Fruit fly (Drosophila melanogaster): Measurements from ENCODE around the gene CG4598.

The CG4598 gene

DNA sequence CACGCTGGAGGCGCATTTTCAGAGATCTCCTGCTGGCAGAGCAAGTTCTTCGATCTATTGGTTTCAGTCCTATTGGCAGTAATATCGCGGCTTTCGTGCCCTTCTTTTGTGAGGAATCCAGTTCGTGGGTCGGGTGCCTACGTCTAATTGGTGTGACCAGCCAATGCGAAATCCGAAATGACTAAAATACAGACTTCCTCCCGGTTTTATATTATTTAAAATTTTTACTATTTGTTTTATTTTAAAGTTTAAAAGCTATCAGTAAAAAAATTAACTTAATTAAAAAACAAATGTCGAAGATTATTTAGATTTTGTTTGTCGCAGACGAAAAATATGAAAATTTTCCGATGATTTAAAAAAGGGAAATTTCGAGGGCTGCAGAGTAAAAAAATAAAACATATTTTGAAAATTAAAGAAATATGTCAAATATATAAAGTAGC is 45.2 kb downstream of the CG4598 start, which contains the start of gene CG5850 (continued):
- TF ChIP-seq CG4730 (GFP tag; IDR thresholded peaks at IDR 0.05) = no peak
- no peak for TF ChIP-seq Hey (tag; optimal IDR thresholded peaks at IDR 0.05)
- TF ChIP-seq CG11093 (GFP tag; IDR thresholded peaks at IDR 0.05) = no peak
- no peak for TF ChIP-seq CG9609 (GFP tag; optimal IDR thresholded peaks at IDR 0.05)
- no peak for TF ChIP-seq CG7745 (tag; optimal IDR thresholded peaks at IDR 0.05)
- no peak for TF ChIP-seq CG1792 (GFP tag; optimal IDR thresholded peaks at IDR 0.05)
- peak; percentile 4 for TF ChIP-seq CG8388 (GFP tag; optimal IDR thresholded peaks at IDR 0.05)
- TF ChIP-seq al (GFP tag; IDR thresholded peaks at IDR 0.05) = no peak
- TF ChIP-seq CG4617 (GFP tag; optimal IDR thresholded peaks at IDR 0.05; ENCODE audit: borderline replicate concordance) = peak; percentile 60
- no peak for TF ChIP-seq Dip3 (GFP tag; optimal IDR thresholded peaks at IDR 0.05)
- TF ChIP-seq trem (tag; optimal IDR thresholded peaks at IDR 0.05) = peak; percentile 56

DNA sequence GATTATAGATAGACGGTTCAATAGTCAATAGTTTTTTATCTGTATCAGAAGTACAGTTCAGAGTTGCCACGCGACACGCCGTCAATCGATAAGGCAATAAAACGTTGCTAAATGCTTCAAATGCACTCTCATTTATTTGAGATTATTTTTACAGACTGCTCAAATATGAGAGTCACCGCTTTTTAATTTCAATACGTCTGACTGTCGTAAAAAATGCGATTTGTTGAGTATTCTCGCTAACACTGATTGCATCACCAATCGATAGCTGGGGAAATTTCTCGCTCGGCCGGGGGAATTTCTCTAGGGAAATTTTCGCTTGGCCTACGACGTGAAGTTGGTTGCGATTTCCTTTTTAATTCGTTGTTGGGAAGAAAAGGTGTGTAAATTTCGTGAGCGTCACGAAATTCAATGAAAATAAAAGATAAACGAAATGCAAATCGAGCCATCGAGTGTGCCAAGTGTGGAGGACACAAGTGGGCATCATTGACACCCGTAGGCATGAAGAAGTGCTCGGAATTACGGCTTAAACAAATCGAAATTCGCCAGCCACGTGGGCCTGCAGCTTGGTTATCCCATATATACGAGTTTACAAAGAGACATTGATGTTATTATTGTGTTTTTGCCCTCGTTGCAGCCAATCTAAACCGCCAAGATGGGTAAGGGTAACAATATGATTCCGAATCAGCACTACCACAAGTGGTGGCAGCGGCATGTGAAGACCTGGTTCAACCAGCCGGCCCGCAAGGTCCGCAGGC is 48.7 kb downstream of the CG4598 start, which contains the start of the genes Dref and RpL13:
Dref (minus strand) TSS at position 247 of the 755 bp plus-strand sequence.
RpL13 (plus strand) TSS at position 331 of the 755 bp plus-strand sequence.
- peak; percentile 72 for TF ChIP-seq CG9609 (GFP tag; optimal IDR thresholded peaks at IDR 0.05)
- no peak for TF ChIP-seq sc (optimal IDR thresholded peaks at IDR 0.05)
- TF ChIP-seq sc (GFP tag; optimal IDR thresholded peaks at IDR 0.05) = peak; percentile 74
- peak; percentile 69 for TF ChIP-seq CG12155 (GFP tag; optimal IDR thresholded peaks at IDR 0.05)
- peak; percentile 59; the same call in 1 of the 2 replicates for TF ChIP-seq lmd (GFP tag; IDR thresholded peaks at IDR 0.05)
- peak; percentile 83 for TF ChIP-seq CG5180 (GFP tag; optimal IDR thresholded peaks at IDR 0.05)
- TF ChIP-seq gem (tag; optimal IDR thresholded peaks at IDR 0.05) = peak; percentile 73
- TF ChIP-seq CG7745 (tag; optimal IDR thresholded peaks at IDR 0.05) = peak; percentile 81
- peak; percentile 91 for TF ChIP-seq wek (GFP tag; optimal IDR thresholded peaks at IDR 0.05)
- TF ChIP-seq CG6654 (GFP tag; optimal IDR thresholded peaks at IDR 0.05) = peak; percentile 64
- peak; percentile 84 for TF ChIP-seq Atf6 (GFP tag; IDR thresholded peaks at IDR 0.05)
- TF ChIP-seq Mad (GFP tag; optimal IDR thresholded peaks at IDR 0.05) = peak; percentile 87
- TF ChIP-seq CG4282 (GFP tag; optimal IDR thresholded peaks at IDR 0.05) = peak; percentile 83
- TF ChIP-seq Dip2 (GFP tag; IDR thresholded peaks at IDR 0.05) = no peak
- peak; percentile 75 for TF ChIP-seq CG11247 (GFP tag; IDR thresholded peaks at IDR 0.05)
- peak; percentile 44; the same call in 1 of the 2 replicates for TF ChIP-seq CG6689 (GFP tag; IDR thresholded peaks at IDR 0.05)
- TF ChIP-seq tio (GFP tag; optimal IDR thresholded peaks at IDR 0.05) = no peak
- TF ChIP-seq MESR4 (GFP tag; optimal IDR thresholded peaks at IDR 0.05) = peak; percentile 98
- TF ChIP-seq ssp (GFP tag; IDR thresholded peaks at IDR 0.05) = peak; percentile 49; the same call in 1 of the 2 replicates
- peak; percentile 77 for TF ChIP-seq CG3995 (GFP tag; optimal IDR thresholded peaks at IDR 0.05)
- TF ChIP-seq Sry-δ (GFP tag; optimal IDR thresholded peaks at IDR 0.05) = peak; percentile 92
- peak; percentile 69 for TF ChIP-seq CG14050 (GFP tag; IDR thresholded peaks at IDR 0.05)
- TF ChIP-seq ttk (GFP tag; IDR thresholded peaks at IDR 0.05) = peak; percentile 44
- peak; percentile 87 for TF ChIP-seq CG15269 (tag; optimal IDR thresholded peaks at IDR 0.05)
- TF ChIP-seq grn (GFP tag; optimal IDR thresholded peaks at IDR 0.05) = peak; percentile 86
- TF ChIP-seq Nf-YA (GFP tag; IDR thresholded peaks at IDR 0.05) = peak; percentile 72
- peak; percentile 90 for TF ChIP-seq Hey (tag; optimal IDR thresholded peaks at IDR 0.05)
- peak; percentile 85 for TF ChIP-seq CG8924 (tag; optimal IDR thresholded peaks at IDR 0.05)
- TF ChIP-seq CG4707 (GFP tag; optimal IDR thresholded peaks at IDR 0.05) = peak; percentile 94
- TF ChIP-seq CG14667 (GFP tag; IDR thresholded peaks at IDR 0.05) = peak; percentile 16; the same call in 1 of the 2 replicates
- peak; percentile 92 for TF ChIP-seq Asciz (GFP tag; optimal IDR thresholded peaks at IDR 0.05)
- 0 out of 2 replicates have a peak, but pooled peaks have one; percentile 28 for TF ChIP-seq CG4360 (GFP tag; IDR thresholded peaks at IDR 0.05)
- peak; percentile 41; the same call in 1 of the 2 replicates for TF ChIP-seq klu (GFP tag; IDR thresholded peaks at IDR 0.05)
- peak; percentile 93 for TF ChIP-seq Side (GFP tag; optimal IDR thresholded peaks at IDR 0.05)
- peak; percentile 70 for TF ChIP-seq CG3163 (GFP tag; optimal IDR thresholded peaks at IDR 0.05)
- no peak for TF ChIP-seq Dfd (GFP tag; optimal IDR thresholded peaks at IDR 0.05)
- peak; percentile 71 for TF ChIP-seq Oaz (GFP tag; IDR thresholded peaks at IDR 0.05)
- peak; percentile 51 for TF ChIP-seq CG8944 (GFP tag; optimal IDR thresholded peaks at IDR 0.05)
- peak; percentile 60 for TF ChIP-seq pros (GFP tag; optimal IDR thresholded peaks at IDR 0.05)
- peak; percentile 68 for TF ChIP-seq CG31224 (GFP tag; IDR thresholded peaks at IDR 0.05)

Data from whole organism, embryonic.